Worm (Caenorhabditis elegans) whole organism, L3 larva: ENCODE data around the gene fbxb-118.

ENCODE experiments used
- R02D3.7 ChIP-seq: fragments of 150-350 bp; optimal IDR thresholded peaks from 2 replicates; lab custom pipeline; 2014; ENCODE audit warnings: missing biosample characterization, missing genetic modification characterization
- elt-2 ChIP-seq: sonication (generic microtip); optimal IDR thresholded peaks from 2 replicates; lab custom pipeline; 2016; ENCODE audit warnings: missing genetic modification reagents, mild to moderate bottlenecking, missing genetic modification characterization, missing compliant biosample characterization
- elt-3 ChIP-seq, 3 experiments: fragments of 150-350 bp in 1 of 3; sonication (generic microtip) in 2 of 3; optimal IDR thresholded peaks; 2 replicates in 2 of 3; 4 replicates in 1 of 3; lab custom pipeline; 2014 to 2017; ENCODE audit warnings: missing biosample characterization in 3 of 3, missing genetic modification characterization in 3 of 3
- lin-15B ChIP-seq: fragments of 150-350 bp; optimal IDR thresholded peaks from 2 replicates; lab custom pipeline; 2014; ENCODE audit warnings: missing biosample characterization, missing genetic modification characterization
- nhr-43 ChIP-seq: sonication (generic microtip); optimal IDR thresholded peaks from 2 replicates; lab custom pipeline; 2016; ENCODE audit warnings: mild to moderate bottlenecking, missing genetic modification characterization, missing compliant biosample characterization; ENCODE audit not compliant: poor library complexity, severe bottlenecking
- sea-2 ChIP-seq: fragments of 150-350 bp; sonication (generic microtip); optimal IDR thresholded peaks from 4 replicates; lab custom pipeline; 2014; ENCODE audit warnings: missing biosample characterization, missing genetic modification reagents, missing genetic modification characterization
- ztf-11 ChIP-seq: fragments of 150-350 bp; optimal IDR thresholded peaks from 2 replicates; lab custom pipeline; 2014; ENCODE audit warnings: missing biosample characterization, missing genetic modification characterization
- ztf-4 ChIP-seq: fragments of 150-350 bp; optimal IDR thresholded peaks from 2 replicates; lab custom pipeline; 2014; ENCODE audit warnings: missing biosample characterization, missing genetic modification characterization

DNA sequence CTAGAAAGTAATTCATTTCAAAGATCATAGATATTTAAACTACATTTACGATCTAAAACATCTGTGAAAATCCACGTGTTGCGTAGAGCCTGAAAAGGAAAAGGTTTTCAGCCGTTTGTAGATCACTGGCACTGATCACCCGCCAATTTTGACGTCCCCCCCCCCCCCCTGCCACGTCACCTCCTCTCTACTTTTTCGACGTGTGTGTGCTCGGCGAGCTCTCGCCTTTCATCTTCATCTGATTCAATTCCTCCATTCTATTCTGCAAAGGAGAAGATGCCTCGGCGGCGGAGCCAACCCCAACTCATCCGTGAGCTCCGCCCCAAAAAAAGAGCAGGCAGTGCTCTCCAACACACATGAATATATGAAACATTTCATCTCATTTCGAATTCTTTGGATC is 17.2 kb upstream of the fbxb-118 start:
- TF ChIP-seq R02D3.7 (tag; lab: Kevin White, UChicago), result no peak
- TF ChIP-seq sea-2 (GFP tag; lab: Kevin White, UChicago), result no peak
- no peak for TF ChIP-seq elt-2 (tag; lab: Kevin White, UChicago)
- no peak for TF ChIP-seq nhr-43 (tag; lab: Kevin White, UChicago)
- TF ChIP-seq lin-15B (tag; lab: Kevin White, UChicago), result no peak
- no peak for TF ChIP-seq ztf-4 (tag; lab: Kevin White, UChicago)
- no peak for TF ChIP-seq elt-3 (tag; optimal IDR thresholded peaks at IDR 0.05; lab: Kevin White, UChicago)
- TF ChIP-seq ztf-11 (tag; lab: Kevin White, UChicago), result no peak
